Worm (Caenorhabditis elegans): Measurements from ENCODE around the gene F57C12.2.

DNA sequence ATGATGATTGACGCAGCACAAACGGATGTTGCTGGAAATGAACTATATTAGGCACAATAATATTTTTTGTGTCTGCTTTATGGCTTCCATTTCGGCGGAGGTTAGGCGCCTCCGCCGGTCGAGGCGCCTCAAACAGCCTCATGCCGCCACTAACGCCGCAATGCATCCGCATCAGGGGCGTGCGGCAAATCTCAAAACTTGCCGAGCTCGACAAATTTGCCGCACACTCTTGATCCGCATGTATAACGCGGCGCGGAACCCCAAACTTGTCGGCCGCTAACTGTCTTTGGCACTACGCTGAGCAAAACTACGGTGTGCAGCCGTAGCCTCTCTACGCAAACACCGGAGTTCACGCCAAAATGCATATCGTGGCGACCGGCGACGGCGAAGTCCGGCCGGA lies 30.6 kb upstream of the F57C12.2 start:
- no peak for TF ChIP-seq med-1 (GFP tag; optimal IDR thresholded peaks at IDR 0.05; ENCODE audit: insufficient read depth)
- TF ChIP-seq klf-2 (GFP tag; conservative IDR thresholded peaks at IDR 0.05): no peak
- TF ChIP-seq flt-1 (GFP tag; IDR thresholded peaks at IDR 0.05): no peak

Data from whole organism, midembryonic.